Fruit fly (Drosophila melanogaster): ENCODE results near the gene CG17364.
A peak's percentile ranks its signal among the peaks of the same experiment; 100 is the strongest.

Gene CG17364

DNA sequence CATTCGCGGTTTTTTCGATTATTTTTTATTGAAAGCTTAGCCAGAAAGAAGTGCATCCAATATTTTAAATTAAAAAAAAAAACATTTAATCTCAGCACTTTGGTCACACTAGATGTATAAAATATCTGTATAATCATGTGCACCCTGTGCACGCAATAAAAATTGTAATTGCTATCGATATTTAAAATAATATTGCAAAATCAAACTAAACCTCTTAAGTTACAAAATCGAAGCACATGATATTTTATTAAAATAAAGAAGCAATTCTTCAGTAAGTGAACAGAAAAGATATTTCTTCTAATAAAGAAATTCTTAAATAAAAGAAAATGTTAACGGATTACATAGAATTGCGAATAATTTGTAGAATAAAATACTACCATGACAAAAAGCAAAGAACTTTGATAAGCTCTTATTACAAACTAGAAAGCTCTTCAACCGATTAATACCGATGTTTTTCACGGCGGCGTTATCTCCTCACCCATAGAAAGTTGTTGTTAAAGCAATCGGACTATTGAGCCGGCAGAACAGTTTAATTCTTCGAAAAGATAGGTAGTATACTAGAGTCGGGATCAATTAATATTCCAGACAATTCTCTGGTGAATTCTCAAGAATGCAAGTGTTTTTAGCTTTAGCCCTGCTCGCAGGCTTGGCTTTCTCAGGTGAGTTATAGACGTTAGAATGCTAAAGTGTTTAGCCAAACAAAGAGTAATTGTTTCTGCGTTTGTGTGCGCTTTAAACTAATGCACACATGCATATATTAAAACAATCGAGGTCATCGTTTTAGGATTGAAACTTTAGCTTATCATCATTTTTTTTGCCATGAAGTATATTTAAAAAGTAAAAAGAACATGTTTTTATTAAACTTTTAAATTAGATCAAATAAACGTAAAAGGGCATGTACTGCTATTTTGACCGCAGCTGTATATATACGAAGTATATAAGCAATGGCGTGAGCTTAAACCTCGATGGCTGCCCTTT is 831 bp upstream of the CG17364 start, which contains the start of gene CtsK1:
CtsK1 (plus strand) TSS at position 490 of the 978 bp plus-strand sequence.
- TF ChIP-seq ovo (GFP tag; optimal IDR thresholded peaks at IDR 0.05) (peak; percentile 63), toe (GFP tag; optimal IDR thresholded peaks at IDR 0.05) (no peak), Mnt (GFP tag; optimal IDR thresholded peaks at IDR 0.05) (no peak), CG11617 (GFP tag; optimal IDR thresholded peaks at IDR 0.05) (peak; percentile 30), CG14711 (tag; optimal IDR thresholded peaks at IDR 0.05) (peak; percentile 63), bab1 (GFP tag; optimal IDR thresholded peaks at IDR 0.05) (peak; percentile 88), CG1620 (GFP tag; optimal IDR thresholded peaks at IDR 0.05) (no peak), CG7045 (GFP tag; optimal IDR thresholded peaks at IDR 0.05) (peak; percentile 25), CG7101 (tag; optimal IDR thresholded peaks at IDR 0.05) (peak; percentile 83), pad (GFP tag; optimal IDR thresholded peaks at IDR 0.05) (peak; percentile 22), Crg-1 (GFP tag; optimal IDR thresholded peaks at IDR 0.05) (no peak), CG5204 (GFP tag; optimal IDR thresholded peaks at IDR 0.05) (no peak), cnc (optimal IDR thresholded peaks at IDR 0.05) (no peak), Hr96 (GFP tag; optimal IDR thresholded peaks at IDR 0.05) (no peak), CG12768 (GFP tag; optimal IDR thresholded peaks at IDR 0.05) (peak; percentile 63), tj (GFP tag; optimal IDR thresholded peaks at IDR 0.05) (peak; percentile 3), cic (GFP tag; optimal IDR thresholded peaks at IDR 0.05) (no peak), CG33017 (tag; optimal IDR thresholded peaks at IDR 0.05) (peak; percentile 86), Clk (GFP tag; optimal IDR thresholded peaks at IDR 0.05) (no peak), kay (GFP tag; ENCODE audit: borderline replicate concordance) (no peak)

DNA sequence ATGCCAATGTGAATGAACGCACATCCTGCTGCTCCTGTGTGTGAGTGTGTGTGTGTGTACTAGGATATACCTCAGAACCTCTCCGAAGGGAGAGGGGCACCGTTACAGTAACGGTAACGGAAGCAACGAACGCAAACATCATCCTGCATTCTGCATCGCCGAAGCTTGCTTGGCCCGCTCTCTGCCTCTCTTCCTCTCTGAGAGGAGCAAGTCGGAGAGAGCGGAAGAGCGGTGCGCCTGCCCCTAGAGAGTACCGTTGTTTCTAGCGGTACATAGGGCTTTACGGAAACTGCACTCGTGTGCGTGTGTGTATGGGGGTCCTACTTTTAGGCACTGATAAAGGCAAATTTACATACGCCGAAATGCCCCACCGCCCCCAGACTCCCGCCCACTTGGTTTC is 1.9 kb downstream of the CG17364 start:
- TF ChIP-seq kay (GFP tag; ENCODE audit: borderline replicate concordance) (no peak), Crg-1 (GFP tag; optimal IDR thresholded peaks at IDR 0.05) (no peak), CG33017 (tag; optimal IDR thresholded peaks at IDR 0.05) (no peak), cnc (optimal IDR thresholded peaks at IDR 0.05) (no peak), CG14711 (tag; optimal IDR thresholded peaks at IDR 0.05) (no peak), CG7045 (GFP tag; optimal IDR thresholded peaks at IDR 0.05) (no peak), cic (GFP tag; optimal IDR thresholded peaks at IDR 0.05) (no peak), Mnt (GFP tag; optimal IDR thresholded peaks at IDR 0.05) (no peak), CG11617 (GFP tag; optimal IDR thresholded peaks at IDR 0.05) (no peak), Clk (GFP tag; optimal IDR thresholded peaks at IDR 0.05) (no peak), ovo (GFP tag; optimal IDR thresholded peaks at IDR 0.05) (no peak), tj (GFP tag; optimal IDR thresholded peaks at IDR 0.05) (no peak)

dm6 chr3L:13987578-13987977 is 5.6 kb downstream of the CG17364 start, which contains the start of gene CG9040:
CG9040 (plus strand) TSS chr3L:13987878.
- TF ChIP-seq tj (GFP tag; optimal IDR thresholded peaks at IDR 0.05) (no peak), CG7045 (GFP tag; optimal IDR thresholded peaks at IDR 0.05) (no peak), cnc (optimal IDR thresholded peaks at IDR 0.05) (no peak)

dm6 chr3L:13986330-13986729 is 6.9 kb downstream of the CG17364 start, which contains the start of gene CG17362:
CG17362 (plus strand) TSS chr3L:13986620.
- no peak for TF ChIP-seq tj (GFP tag; optimal IDR thresholded peaks at IDR 0.05)

- no peak for TF ChIP-seq CG11617 (GFP tag; optimal IDR thresholded peaks at IDR 0.05)
- TF ChIP-seq CG14711 (tag; optimal IDR thresholded peaks at IDR 0.05), result no peak
- TF ChIP-seq CG7101 (tag; optimal IDR thresholded peaks at IDR 0.05), result no peak
- TF ChIP-seq CG5204 (GFP tag; optimal IDR thresholded peaks at IDR 0.05), result no peak
- no peak for TF ChIP-seq cnc (optimal IDR thresholded peaks at IDR 0.05)
- TF ChIP-seq Crg-1 (GFP tag; optimal IDR thresholded peaks at IDR 0.05), result no peak
- no peak for TF ChIP-seq kay (GFP tag; ENCODE audit: borderline replicate concordance)
- no peak for TF ChIP-seq CG1620 (GFP tag; optimal IDR thresholded peaks at IDR 0.05)
- no peak for TF ChIP-seq pad (GFP tag; optimal IDR thresholded peaks at IDR 0.05)
- TF ChIP-seq ovo (GFP tag; optimal IDR thresholded peaks at IDR 0.05), result no peak
- TF ChIP-seq CG33017 (tag; optimal IDR thresholded peaks at IDR 0.05), result no peak
- no peak for TF ChIP-seq Hr96 (GFP tag; optimal IDR thresholded peaks at IDR 0.05)
- TF ChIP-seq CG12768 (GFP tag; optimal IDR thresholded peaks at IDR 0.05), result no peak
- TF ChIP-seq CG7045 (GFP tag; optimal IDR thresholded peaks at IDR 0.05), result no peak
- TF ChIP-seq bab1 (GFP tag; optimal IDR thresholded peaks at IDR 0.05), result no peak
Measured at dm6 chr3L:13982516-13982915, 10.7 kb downstream of the CG17364 start.

DNA sequence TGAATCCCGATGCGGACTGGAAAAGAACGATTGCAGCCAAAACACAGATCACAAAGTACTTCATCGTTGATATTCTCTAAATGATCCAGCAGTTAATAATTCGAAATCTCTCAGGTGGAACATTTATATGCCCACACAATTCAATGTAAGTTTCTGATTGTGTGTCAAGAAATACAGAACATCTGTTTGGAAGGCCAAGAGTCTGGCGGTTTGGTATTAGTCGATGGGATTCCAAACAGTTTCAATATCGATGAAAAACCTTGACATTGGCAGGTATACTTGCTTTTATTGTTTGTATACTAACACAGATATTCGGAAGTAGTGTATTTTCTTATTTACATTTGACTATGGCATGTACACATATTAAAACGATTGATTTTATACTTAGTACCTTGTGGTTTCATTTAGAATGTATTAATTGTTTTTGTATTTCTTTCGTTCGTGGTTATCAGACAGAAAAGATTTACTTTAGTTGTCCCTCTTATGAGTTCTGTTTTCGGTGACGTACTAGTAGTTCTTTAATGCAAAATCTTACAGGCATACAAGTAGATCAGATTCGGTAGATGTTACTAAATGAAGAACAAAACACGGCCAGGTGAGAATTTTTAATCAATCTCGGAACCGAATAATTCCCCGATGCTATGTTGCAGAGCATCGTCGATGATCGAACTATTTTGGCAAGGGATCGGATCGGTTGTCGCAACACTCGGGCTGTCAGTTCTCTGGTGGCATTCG is 19.7 kb downstream of the CG17364 start, which contains the start of the genes CG13738 and Hsc70-1:
CG13738 (minus strand) TSS at position 101 of the 735 bp plus-strand sequence.
Hsc70-1 (plus strand) TSS at position 685 of the 735 bp plus-strand sequence.
- TF ChIP-seq CG1620 (GFP tag; optimal IDR thresholded peaks at IDR 0.05) (no peak), kay (GFP tag; ENCODE audit: borderline replicate concordance) (no peak)

Data from whole organism, adult.